Worm (Caenorhabditis elegans): Measurements from ENCODE around the gene srsx-35.
A peak's percentile ranks its signal among the peaks of the same experiment; 100 is the strongest.

Gene srsx-35

ce11 chrV:20713620-20714019, 32.4 kb downstream of the srsx-35 start, which contains the start of gene Y44A6C.1:
Gene Y44A6C.1 (plus strand): TSS chrV:20713920.
- TF ChIP-seq nhr-71 (tag; optimal IDR thresholded peaks at IDR 0.05) (peak; percentile 22), skn-1 (tag; optimal IDR thresholded peaks at IDR 0.05) (no peak)

- TF ChIP-seq ama-1 (optimal IDR thresholded peaks at IDR 0.05): peak; percentile 11
- no peak for TF ChIP-seq tbx-2 (tag; optimal IDR thresholded peaks at IDR 0.05)
- no peak for TF ChIP-seq mep-1 (tag; optimal IDR thresholded peaks at IDR 0.05)
- TF ChIP-seq alr-1 (tag; optimal IDR thresholded peaks at IDR 0.05; ENCODE audit: borderline replicate concordance): no peak
- no peak for TF ChIP-seq aly-2 (tag; optimal IDR thresholded peaks at IDR 0.05)
Measured at ce11 chrV:20714503-20714902, 33.3 kb downstream of the srsx-35 start.

- TF ChIP-seq efl-1 (optimal IDR thresholded peaks at IDR 0.05) (no peak), efl-1 (GFP tag; optimal IDR thresholded peaks at IDR 0.05 in 1 of 2) (peak in 1 of 2 experiments; percentile 70), dsc-1 (tag; optimal IDR thresholded peaks at IDR 0.05) (peak; percentile 1), skn-1 (tag; optimal IDR thresholded peaks at IDR 0.05) (no peak), fkh-4 (tag; optimal IDR thresholded peaks at IDR 0.05; ENCODE audit: borderline replicate concordance) (no peak)
Measured at ce11 chrV:20716267-20716666, 35.0 kb downstream of the srsx-35 start.

ce11 chrV:20716830-20717441, 35.7 kb downstream of the srsx-35 start:
- TF ChIP-seq ceh-90 (tag; optimal IDR thresholded peaks at IDR 0.05) (no peak), rnt-1 (tag; optimal IDR thresholded peaks at IDR 0.05) (peak; percentile 18), dsc-1 (tag; optimal IDR thresholded peaks at IDR 0.05) (no peak), dpl-1 (GFP tag; optimal IDR thresholded peaks at IDR 0.05) (no peak), tlp-1 (tag; optimal IDR thresholded peaks at IDR 0.05) (no peak), nhr-76 (tag; optimal IDR thresholded peaks at IDR 0.05) (no peak), snu-23 (GFP tag; optimal IDR thresholded peaks at IDR 0.05) (no peak), mdl-1 (tag; optimal IDR thresholded peaks at IDR 0.05) (no peak), unc-62 (GFP tag; optimal IDR thresholded peaks at IDR 0.05) (no peak), hlh-17 (GFP tag; optimal IDR thresholded peaks at IDR 0.05; ENCODE audit: borderline replicate concordance) (no peak), alr-1 (tag; optimal IDR thresholded peaks at IDR 0.05; ENCODE audit: borderline replicate concordance) (no peak), sup-37 (GFP tag; optimal IDR thresholded peaks at IDR 0.05) (peak; percentile 23), hlh-4 (tag; optimal IDR thresholded peaks at IDR 0.05) (no peak), lin-39 (tag; optimal IDR thresholded peaks at IDR 0.05) (no peak), pax-3 (tag; optimal IDR thresholded peaks at IDR 0.05) (no peak), ceh-88 (GFP tag; IDR thresholded peaks at IDR 0.05) (no peak), ces-1 (GFP tag; optimal IDR thresholded peaks at IDR 0.05) (no peak), egl-27 (tag; optimal IDR thresholded peaks at IDR 0.05) (no peak), nhr-28 (tag; optimal IDR thresholded peaks at IDR 0.05) (no peak), zip-4 (GFP tag; optimal IDR thresholded peaks at IDR 0.05) (no peak), nhr-85 (tag) (peak; percentile 24), lir-3 (tag; optimal IDR thresholded peaks at IDR 0.05; ENCODE audit: poor library complexity) (no peak), nhr-237 (tag; optimal IDR thresholded peaks at IDR 0.05) (no peak), nhr-19 (GFP tag; conservative IDR thresholded peaks at IDR 0.05) (no peak), fos-1 (tag; optimal IDR thresholded peaks at IDR 0.05) (no peak), elt-2 (tag; optimal IDR thresholded peaks at IDR 0.05) (no peak), fkh-8 (tag; optimal IDR thresholded peaks at IDR 0.05) (no peak), zag-1 (tag; optimal IDR thresholded peaks at IDR 0.05) (no peak), C16A3.4 (tag; optimal IDR thresholded peaks at IDR 0.05) (no peak), efl-1 (optimal IDR thresholded peaks at IDR 0.05) (no peak), efl-1 (GFP tag; optimal IDR thresholded peaks at IDR 0.05 in 1 of 2) (peak in 1 of 2 experiments; percentile 78), pqm-1 (tag; optimal IDR thresholded peaks at IDR 0.05) (no peak), ama-1 (optimal IDR thresholded peaks at IDR 0.05) (peak; percentile 5), mep-1 (tag; optimal IDR thresholded peaks at IDR 0.05) (no peak), lsy-2 (tag; optimal IDR thresholded peaks at IDR 0.05) (no peak), sptf-1 (tag; optimal IDR thresholded peaks at IDR 0.05) (no peak), lin-13 (GFP tag; optimal IDR thresholded peaks at IDR 0.05) (no peak), aly-2 (tag; optimal IDR thresholded peaks at IDR 0.05) (no peak), xbp-1 (tag; optimal IDR thresholded peaks at IDR 0.05) (no peak), Y116A8C.19 (tag; optimal IDR thresholded peaks at IDR 0.05; ENCODE audit: borderline replicate concordance) (no peak), egl-13 (tag; optimal IDR thresholded peaks at IDR 0.05) (no peak), nhr-84 (tag; optimal IDR thresholded peaks at IDR 0.05) (no peak)

All from whole organism, L1 larva.